Fruit fly (Drosophila melanogaster): Measurements from ENCODE around the gene orb2.

orb2 gene

dm6 chr3L:8986582-8986981 lies 32.3 kb upstream of the orb2 start, which contains the start of gene CG5068 (continued):
- TF ChIP-seq CG2116 (GFP tag; optimal IDR thresholded peaks at IDR 0.05), result peak; percentile 39
- TF ChIP-seq ftz-f1 (GFP tag; optimal IDR thresholded peaks at IDR 0.05), result peak; percentile 64
- TF ChIP-seq HLH4C (GFP tag; IDR thresholded peaks at IDR 0.05; ENCODE audit: partially characterized antibody), result peak; percentile 31; the same call in 1 of the 3 replicates
- no peak for TF ChIP-seq h (optimal IDR thresholded peaks at IDR 0.05)
- TF ChIP-seq pb (GFP tag; optimal IDR thresholded peaks at IDR 0.05), result no peak
- TF ChIP-seq CG10959 (GFP tag; IDR thresholded peaks at IDR 0.05), result peak; percentile 7; the same call in 1 of the 2 replicates
- TF ChIP-seq Scr (GFP tag; IDR thresholded peaks at IDR 0.05; ENCODE audit: partially characterized antibody), result peak; percentile 38; the same call in 1 of the 2 replicates
- TF ChIP-seq trem (tag; optimal IDR thresholded peaks at IDR 0.05), result peak; percentile 55
- TF ChIP-seq CG6683 (GFP tag; optimal IDR thresholded peaks at IDR 0.05), result no peak
- TF ChIP-seq CG13287 (GFP tag; IDR thresholded peaks at IDR 0.05; ENCODE audit: partially characterized antibody), result peak; percentile 42; the same call in 1 of the 2 replicates
- no peak for TF ChIP-seq CG13123 (GFP tag; optimal IDR thresholded peaks at IDR 0.05)
- TF ChIP-seq CoRest (tag; optimal IDR thresholded peaks at IDR 0.05), result peak; percentile 34

DNA sequence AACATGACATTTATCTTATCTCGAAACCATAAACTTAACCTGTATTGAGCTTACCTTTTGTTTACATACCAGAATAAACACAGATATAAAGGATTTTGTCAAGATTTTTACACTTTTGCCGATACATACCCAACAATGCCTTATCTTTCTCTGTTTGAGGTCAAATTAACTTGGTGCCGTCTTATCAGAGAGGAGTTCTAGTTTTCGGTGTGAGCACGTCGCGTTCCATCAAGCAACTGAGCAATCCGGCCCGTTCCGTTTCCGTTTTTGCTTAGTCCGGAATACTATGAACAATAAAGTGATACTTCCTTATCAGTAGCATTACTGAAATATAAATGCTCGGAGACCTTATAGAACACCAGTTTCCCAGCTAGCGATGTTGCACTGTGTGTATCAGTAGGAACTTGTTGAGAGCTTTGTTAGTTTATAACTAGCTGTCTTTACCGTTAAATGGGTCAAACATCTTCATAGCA lies 31.6 kb upstream of the orb2 start, which contains the start of gene Galk:
TSS of gene Galk (minus strand) at position 244 of the 473 bp plus-strand sequence.
- no peak for TF ChIP-seq Doc2 (GFP tag; IDR thresholded peaks at IDR 0.05)
- TF ChIP-seq CG17912 (GFP tag; optimal IDR thresholded peaks at IDR 0.05), result peak; percentile 71
- no peak for TF ChIP-seq Scr (GFP tag; IDR thresholded peaks at IDR 0.05; ENCODE audit: partially characterized antibody)
- peak; percentile 35 for TF ChIP-seq CG15011 (GFP tag; optimal IDR thresholded peaks at IDR 0.05)
- peak; percentile 63 for TF ChIP-seq CG10366 (GFP tag; IDR thresholded peaks at IDR 0.05)
- TF ChIP-seq Ssrp (tag; optimal IDR thresholded peaks at IDR 0.05), result no peak
- TF ChIP-seq HLH3B (GFP tag; IDR thresholded peaks at IDR 0.05), result peak; percentile 31; the same call in 1 of the 2 replicates
- TF ChIP-seq CG15269 (tag; optimal IDR thresholded peaks at IDR 0.05), result peak; percentile 69
- no peak for TF ChIP-seq btn (GFP tag; optimal IDR thresholded peaks at IDR 0.05)
- no peak for TF ChIP-seq inv (GFP tag; IDR thresholded peaks at IDR 0.05; ENCODE audit: partially characterized antibody)
- no peak for TF ChIP-seq Poxn (GFP tag; IDR thresholded peaks at IDR 0.05)
- no peak for TF ChIP-seq CG6791 (GFP tag; IDR thresholded peaks at IDR 0.05; ENCODE audit: partially characterized antibody)
- TF ChIP-seq CG11560 (tag; IDR thresholded peaks at IDR 0.05), result no peak
- peak; percentile 49; the same call in 1 of the 2 replicates for TF ChIP-seq CG17328 (GFP tag; IDR thresholded peaks at IDR 0.05)
- 0 out of 2 replicates have a peak, but pooled peaks have one; percentile 10 for TF ChIP-seq seq (GFP tag; IDR thresholded peaks at IDR 0.05)
- TF ChIP-seq unpg (GFP tag; optimal IDR thresholded peaks at IDR 0.05), result peak; percentile 48
- TF ChIP-seq Vsx1 (GFP tag; optimal IDR thresholded peaks at IDR 0.05), result no peak
- TF ChIP-seq lilli (GFP tag; optimal IDR thresholded peaks at IDR 0.05), result peak; percentile 73
- peak; percentile 42 for TF ChIP-seq CG12391 (tag; optimal IDR thresholded peaks at IDR 0.05)
- TF ChIP-seq fd96Cb (tag; optimal IDR thresholded peaks at IDR 0.05), result no peak
- TF ChIP-seq D19A (tag; optimal IDR thresholded peaks at IDR 0.05), result no peak
- TF ChIP-seq tgo (GFP tag; IDR thresholded peaks at IDR 0.05), result peak; percentile 66; the same call in 2 of the 3 replicates
- TF ChIP-seq CG12744 (GFP tag; optimal IDR thresholded peaks at IDR 0.05), result no peak
- no peak for TF ChIP-seq jigr1 (GFP tag; IDR thresholded peaks at IDR 0.05)
- no peak; the same call in 2 of the 3 replicates for TF ChIP-seq ci (GFP tag; IDR thresholded peaks at IDR 0.05)
- no peak for TF ChIP-seq sqz (GFP tag; optimal IDR thresholded peaks at IDR 0.05)
- no peak for TF ChIP-seq fd102C (GFP tag; optimal IDR thresholded peaks at IDR 0.05)
- no peak for TF ChIP-seq CG11723 (GFP tag; optimal IDR thresholded peaks at IDR 0.05)
- TF ChIP-seq CG34224 (GFP tag; IDR thresholded peaks at IDR 0.05; ENCODE audit: partially characterized antibody), result no peak
- peak; percentile 90 for TF ChIP-seq slbo (GFP tag; IDR thresholded peaks at IDR 0.05)
- no peak for TF ChIP-seq TFAM (GFP tag; optimal IDR thresholded peaks at IDR 0.05)
- no peak for TF ChIP-seq trh (GFP tag; optimal IDR thresholded peaks at IDR 0.05)
- peak; percentile 18 for TF ChIP-seq repo (GFP tag; optimal IDR thresholded peaks at IDR 0.05)
- peak; percentile 37 for TF ChIP-seq CG4854 (GFP tag; optimal IDR thresholded peaks at IDR 0.05)
- no peak; the same call in 2 of the 3 replicates for TF ChIP-seq CG7357 (GFP tag; IDR thresholded peaks at IDR 0.05)
- peak; percentile 82 for TF ChIP-seq CG15601 (tag; optimal IDR thresholded peaks at IDR 0.05)
- TF ChIP-seq ERR (GFP tag; optimal IDR thresholded peaks at IDR 0.05), result peak; percentile 68
- TF ChIP-seq CG1832 (GFP tag; optimal IDR thresholded peaks at IDR 0.05), result no peak

Data from whole organism, embryonic.